Fruit fly (Drosophila melanogaster) whole organism: Measurements from ENCODE around the gene CG1907.

Experiments used
- CG8478 ChIP-seq: fragments of >200 bp; optimal IDR thresholded peaks from 2 replicates; lab custom pipeline; 2018; ENCODE audit warnings: inconsistent platforms
- Dll ChIP-seq: fragments of >200 bp; optimal IDR thresholded peaks from 2 replicates; lab custom pipeline; 2017
- EcR ChIP-seq, 2 experiments: fragments of >200 bp; optimal IDR thresholded peaks; 2 replicates each; lab custom pipeline; 2017; ENCODE audit warnings: missing biosample characterization in 2 of 2, missing genetic modification characterization in 2 of 2, missing genetic modification reagents in 2 of 2
- pan ChIP-seq: fragments of >200 bp; optimal IDR thresholded peaks from 2 replicates; lab custom pipeline; 2017
- psq ChIP-seq: fragments of >200 bp; optimal IDR thresholded peaks from 2 replicates; lab custom pipeline; 2017
- usp ChIP-seq: fragments of >200 bp; optimal IDR thresholded peaks from 2 replicates; lab custom pipeline; 2017; ENCODE audit warnings: missing biosample characterization, missing genetic modification characterization, mixed read lengths

CG1907 gene

dm6 chr3R:29590806-29591205 lies 28.1 kb upstream of the CG1907 start, which contains the start of gene CG31041:
TSS of gene CG31041 (minus strand) at chr3R:29590906.
- TF ChIP-seq psq (lab: Kevin White, UChicago) = no peak
- TF ChIP-seq pan (lab: Kevin White, UChicago) = no peak
- no peak for TF ChIP-seq EcR (GFP tag; optimal IDR thresholded peaks at IDR 0.05; lab: Kevin White, UChicago)
- no peak for TF ChIP-seq Dll (lab: Kevin White, UChicago)
- no peak for TF ChIP-seq usp (GFP tag; lab: Kevin White, UChicago)
- no peak for TF ChIP-seq CG8478

- TF ChIP-seq psq (lab: Kevin White, UChicago) (no peak), usp (GFP tag; lab: Kevin White, UChicago) (no peak), Dll (lab: Kevin White, UChicago) (no peak), pan (lab: Kevin White, UChicago) (no peak), CG8478 (no peak), EcR (GFP tag; optimal IDR thresholded peaks at IDR 0.05; lab: Kevin White, UChicago) (no peak)
Measured at dm6 chr3R:29591481-29592138, 27.3 kb upstream of the CG1907 start, which contains the start of gene alph. TSS of gene alph (plus strand) at chr3R:29591831.

dm6 chr3R:29592139-29592814 lies 26.6 kb upstream of the CG1907 start:
- TF ChIP-seq Dll (lab: Kevin White, UChicago) (no peak), CG8478 (no peak), EcR (GFP tag; optimal IDR thresholded peaks at IDR 0.05; lab: Kevin White, UChicago) (no peak), pan (lab: Kevin White, UChicago) (no peak), usp (GFP tag; lab: Kevin White, UChicago) (no peak), psq (lab: Kevin White, UChicago) (no peak)

- TF ChIP-seq usp (GFP tag; lab: Kevin White, UChicago) (no peak), Dll (lab: Kevin White, UChicago) (no peak)
Measured at dm6 chr3R:29600762-29601161, 18.1 kb upstream of the CG1907 start, which contains the start of gene CG7568. TSS of gene CG7568 (minus strand) at chr3R:29600862.

dm6 chr3R:29608177-29608576 lies 10.7 kb upstream of the CG1907 start, which contains the start of gene Diedel2:
TSS of gene Diedel2 (plus strand) at chr3R:29608477.
- TF ChIP-seq Dll (lab: Kevin White, UChicago) = no peak
- TF ChIP-seq psq (lab: Kevin White, UChicago) = no peak
- no peak for TF ChIP-seq pan (lab: Kevin White, UChicago)
- no peak for TF ChIP-seq usp (GFP tag; lab: Kevin White, UChicago)
- no peak for TF ChIP-seq CG8478
- TF ChIP-seq EcR (GFP tag; optimal IDR thresholded peaks at IDR 0.05; lab: Kevin White, UChicago) = no peak

dm6 chr3R:29610958-29611357 lies 7.9 kb upstream of the CG1907 start:
- no peak for TF ChIP-seq psq (lab: Kevin White, UChicago)
- no peak for TF ChIP-seq CG8478
- no peak for TF ChIP-seq pan (lab: Kevin White, UChicago)
- TF ChIP-seq usp (GFP tag; lab: Kevin White, UChicago) = no peak
- no peak for TF ChIP-seq Dll (lab: Kevin White, UChicago)
- TF ChIP-seq EcR (GFP tag; optimal IDR thresholded peaks at IDR 0.05; lab: Kevin White, UChicago) = no peak

- TF ChIP-seq psq (lab: Kevin White, UChicago) = no peak
- no peak for TF ChIP-seq EcR (GFP tag; optimal IDR thresholded peaks at IDR 0.05; lab: Kevin White, UChicago)
- TF ChIP-seq pan (lab: Kevin White, UChicago) = no peak
- TF ChIP-seq usp (GFP tag; lab: Kevin White, UChicago) = no peak
- TF ChIP-seq Dll (lab: Kevin White, UChicago) = no peak
- TF ChIP-seq CG8478 = no peak
Measured at dm6 chr3R:29617197-29617596, 1.7 kb upstream of the CG1907 start.

dm6 chr3R:29617709-29618212 lies 1.1 kb upstream of the CG1907 start:
- TF ChIP-seq psq (lab: Kevin White, UChicago) = no peak
- TF ChIP-seq CG8478 = no peak
- no peak for TF ChIP-seq EcR (GFP tag; optimal IDR thresholded peaks at IDR 0.05; lab: Kevin White, UChicago)
- TF ChIP-seq usp (GFP tag; lab: Kevin White, UChicago) = no peak
- TF ChIP-seq Dll (lab: Kevin White, UChicago) = no peak
- TF ChIP-seq pan (lab: Kevin White, UChicago) = no peak

dm6 chr3R:29620712-29621479 lies 2.0 kb downstream of the CG1907 start:
- TF ChIP-seq pan (lab: Kevin White, UChicago) (no peak), EcR (GFP tag; optimal IDR thresholded peaks at IDR 0.05; lab: Kevin White, UChicago) (no peak), usp (GFP tag; lab: Kevin White, UChicago) (no peak), psq (lab: Kevin White, UChicago) (no peak), CG8478 (no peak), Dll (lab: Kevin White, UChicago) (no peak)

dm6 chr3R:29625883-29626282 lies 7.0 kb downstream of the CG1907 start:
- TF ChIP-seq pan (lab: Kevin White, UChicago) (no peak), Dll (lab: Kevin White, UChicago) (no peak), EcR (GFP tag; optimal IDR thresholded peaks at IDR 0.05; lab: Kevin White, UChicago) (no peak), psq (lab: Kevin White, UChicago) (no peak)

- TF ChIP-seq psq (lab: Kevin White, UChicago) (no peak), pan (lab: Kevin White, UChicago) (no peak), usp (GFP tag; lab: Kevin White, UChicago) (no peak), Dll (lab: Kevin White, UChicago) (no peak), CG8478 (no peak), EcR (GFP tag; optimal IDR thresholded peaks at IDR 0.05; lab: Kevin White, UChicago) (no peak)
Measured at dm6 chr3R:29651488-29651887, 32.6 kb downstream of the CG1907 start.
